Fruit fly (Drosophila melanogaster): Measurements from ENCODE around the gene Dop1R1.

- TF ChIP-seq Hr78 (GFP tag; optimal IDR thresholded peaks at IDR 0.05) (no peak), Dfd (GFP tag; optimal IDR thresholded peaks at IDR 0.05) (no peak)
Measured at dm6 chr3R:14229045-14229444, 14.4 kb upstream of the Dop1R1 start, which contains the start of gene CG9624.
